Fruit fly (Drosophila melanogaster) whole organism, embryonic: Measurements from ENCODE around the gene TrpRS.

Experiments used
- Antp ChIP-seq: fragments of 200-800 bp; sonication (Bioruptor generic); optimal IDR thresholded peaks from 3 replicates; lab custom pipeline; 2016; ENCODE audit warnings: missing biosample characterization, missing genetic modification characterization
- CG12659 ChIP-seq: fragments of 200-800 bp; sonication (Bioruptor generic); optimal IDR thresholded peaks from 3 replicates; lab custom pipeline; 2017; ENCODE audit warnings: mild to moderate bottlenecking, missing biosample characterization, missing genetic modification reagents, missing genetic modification characterization
- CG14441 ChIP-seq: fragments of 200-800 bp; sonication (Bioruptor generic); IDR thresholded peaks from 2 replicates; pipeline ENCODE4 v1.3.6; 2022; ENCODE audit warnings: missing biosample characterization, missing genetic modification characterization
- CG15011 ChIP-seq: fragments of 200-800 bp; sonication (Bioruptor generic); optimal IDR thresholded peaks from 3 replicates; lab custom pipeline; 2018; ENCODE audit warnings: missing biosample characterization, mild to moderate bottlenecking, missing genetic modification characterization
- CG15073 ChIP-seq: fragments of 200-800 bp; sonication (Bioruptor generic); optimal IDR thresholded peaks from 2 replicates; lab custom pipeline; 2016; ENCODE audit warnings: missing biosample characterization, missing genetic modification characterization
- CG15479 ChIP-seq: fragments of 200-800 bp; sonication (Bioruptor generic); optimal IDR thresholded peaks from 3 replicates; lab custom pipeline; 2019; ENCODE audit warnings: missing biosample characterization, mild to moderate bottlenecking, missing genetic modification characterization, moderate library complexity
- CG1602 ChIP-seq: fragments of 200-800 bp; sonication (Bioruptor generic); optimal IDR thresholded peaks from 3 replicates; lab custom pipeline; 2016; ENCODE audit warnings: missing biosample characterization, missing genetic modification characterization
- CG1647 ChIP-seq: fragments of 200-800 bp; sonication (Bioruptor generic); optimal IDR thresholded peaks from 3 replicates; lab custom pipeline; 2016; ENCODE audit warnings: missing biosample characterization, missing genetic modification characterization
- CG18599 ChIP-seq: fragments of 200-800 bp; sonication (Bioruptor generic); optimal IDR thresholded peaks from 3 replicates; lab custom pipeline; 2017; ENCODE audit warnings: missing biosample characterization, missing genetic modification characterization, mild to moderate bottlenecking, moderate library complexity, missing genetic modification reagents
- CG2120 ChIP-seq: fragments of 200-800 bp; sonication (Bioruptor generic); optimal IDR thresholded peaks from 3 replicates; lab custom pipeline; 2016; ENCODE audit warnings: missing biosample characterization, missing genetic modification characterization
- CG31441 ChIP-seq: fragments of 200-800 bp; sonication (Bioruptor generic); IDR thresholded peaks from 2 replicates; pipeline ENCODE4 v1.3.6; 2022; ENCODE audit warnings: missing biosample characterization, missing genetic modification characterization
- CG32772 ChIP-seq: fragments of 200-800 bp; sonication (Bioruptor generic); IDR thresholded peaks from 2 replicates; pipeline ENCODE4 v1.3.6; 2022; ENCODE audit warnings: missing biosample characterization, missing genetic modification characterization
- CG34224 ChIP-seq: fragments of 200-800 bp; sonication (Bioruptor generic); IDR thresholded peaks from 3 replicates; pipeline ENCODE4 v1.3.6; 2022; ENCODE audit warnings: missing biosample characterization, missing genetic modification characterization; ENCODE audit not compliant: partially characterized antibody
- CG4404 ChIP-seq: fragments of 200-800 bp; sonication (Bioruptor generic); IDR thresholded peaks from 2 replicates; pipeline ENCODE4 v1.3.6; 2022; ENCODE audit warnings: missing biosample characterization, missing genetic modification characterization
- CG4707 ChIP-seq: fragments of 200-800 bp; sonication (Bioruptor generic); optimal IDR thresholded peaks from 2 replicates; lab custom pipeline; 2018; ENCODE audit warnings: missing biosample characterization, mild to moderate bottlenecking, missing genetic modification characterization, moderate library complexity
- CG4730 ChIP-seq: fragments of 200-800 bp; sonication (Bioruptor generic); IDR thresholded peaks from 2 replicates; pipeline ENCODE4 v1.3.6; 2022; ENCODE audit warnings: missing biosample characterization, missing genetic modification characterization
- CG5953 ChIP-seq: fragments of 200-800 bp; sonication (Bioruptor generic); IDR thresholded peaks from 2 replicates; pipeline ENCODE4 v1.3.6; 2022; ENCODE audit warnings: missing biosample characterization, missing genetic modification characterization
- CG6272 ChIP-seq: fragments of 200-800 bp; sonication (Bioruptor generic); IDR thresholded peaks from 2 replicates; pipeline ENCODE4 v1.3.6; 2022; ENCODE audit warnings: missing biosample characterization, missing genetic modification characterization
- CG6654 ChIP-seq: fragments of 200-800 bp; sonication (Bioruptor generic); optimal IDR thresholded peaks from 2 replicates; lab custom pipeline; 2017; ENCODE audit warnings: missing biosample characterization, mild to moderate bottlenecking, missing genetic modification characterization
- CG9437 ChIP-seq: fragments of 200-800 bp; sonication (Bioruptor generic); optimal IDR thresholded peaks from 2 replicates; lab custom pipeline; 2018; ENCODE audit warnings: missing biosample characterization, mild to moderate bottlenecking, missing genetic modification characterization
- CG9727 ChIP-seq: fragments of 200-800 bp; sonication (Bioruptor generic); optimal IDR thresholded peaks from 3 replicates; lab custom pipeline; 2017; ENCODE audit warnings: missing biosample characterization, mild to moderate bottlenecking, missing genetic modification characterization
- D19B ChIP-seq: fragments of 200-800 bp; sonication (Bioruptor generic); optimal IDR thresholded peaks from 2 replicates; lab custom pipeline; 2017; ENCODE audit warnings: missing biosample characterization, mild to moderate bottlenecking, missing genetic modification characterization
- Dip3 ChIP-seq: fragments of 200-800 bp; sonication (Bioruptor generic); optimal IDR thresholded peaks from 3 replicates; lab custom pipeline; 2016; ENCODE audit warnings: missing biosample characterization, missing genetic modification characterization
- Fer1 ChIP-seq: fragments of 200-800 bp; sonication (Bioruptor generic); optimal IDR thresholded peaks from 2 replicates; lab custom pipeline; 2017; ENCODE audit warnings: missing biosample characterization, mild to moderate bottlenecking, missing genetic modification characterization
- HLH3B ChIP-seq: fragments of 200-800 bp; sonication (Bioruptor generic); IDR thresholded peaks from 2 replicates; pipeline ENCODE4 v1.3.6; 2022; ENCODE audit warnings: missing biosample characterization, missing genetic modification characterization
- HmgD ChIP-seq: fragments of 200-800 bp; sonication (Bioruptor generic); optimal IDR thresholded peaks from 3 replicates; lab custom pipeline; 2016; ENCODE audit warnings: missing biosample characterization, missing genetic modification characterization
- MTF-1 ChIP-seq: fragments of 200-800 bp; sonication (Bioruptor generic); optimal IDR thresholded peaks from 2 replicates; lab custom pipeline; 2018; ENCODE audit warnings: missing biosample characterization, mild to moderate bottlenecking, missing genetic modification characterization, borderline replicate concordance
- Mes4 ChIP-seq: fragments of 200-800 bp; sonication (Bioruptor generic); optimal IDR thresholded peaks from 2 replicates; lab custom pipeline; 2016; ENCODE audit warnings: missing biosample characterization, missing genetic modification characterization
- Myb ChIP-seq: fragments of 200-800 bp; sonication (Bioruptor generic); optimal IDR thresholded peaks from 2 replicates; lab custom pipeline; 2016; ENCODE audit warnings: missing biosample characterization, missing genetic modification characterization
- Nf-YB ChIP-seq: fragments of 200-800 bp; sonication (Bioruptor generic); optimal IDR thresholded peaks from 3 replicates; lab custom pipeline; 2019; ENCODE audit warnings: missing biosample characterization, mild to moderate bottlenecking, missing genetic modification characterization, moderate library complexity
- ab ChIP-seq: fragments of 200-800 bp; sonication (Bioruptor generic); optimal IDR thresholded peaks from 2 replicates; lab custom pipeline; 2016; ENCODE audit warnings: missing biosample characterization, missing genetic modification characterization
- ems ChIP-seq: fragments of 200-800 bp; sonication (Bioruptor generic); optimal IDR thresholded peaks from 3 replicates; lab custom pipeline; 2016; ENCODE audit warnings: missing biosample characterization, missing genetic modification characterization
- esg ChIP-seq: fragments of 200-800 bp; sonication (Bioruptor generic); conservative IDR thresholded peaks from 2 replicates; pipeline ENCODE4 v1.3.6; 2022; ENCODE audit warnings: missing biosample characterization, missing genetic modification characterization
- eve ChIP-seq, 2 experiments: fragments of >200 bp; optimal IDR thresholded peaks; 2 replicates each; lab custom pipeline; 2017; ENCODE audit warnings: missing biosample characterization in 2 of 2, missing genetic modification characterization in 2 of 2
- ftz-f1 ChIP-seq: fragments of 200-800 bp; sonication (Bioruptor generic); optimal IDR thresholded peaks from 2 replicates; lab custom pipeline; 2016; ENCODE audit warnings: missing biosample characterization, missing genetic modification characterization
- fu2 ChIP-seq: fragments of 200-800 bp; sonication (Bioruptor generic); optimal IDR thresholded peaks from 2 replicates; lab custom pipeline; 2016; ENCODE audit warnings: missing biosample characterization, missing genetic modification characterization
- gce ChIP-seq: fragments of 200-800 bp; sonication (Bioruptor generic); IDR thresholded peaks from 3 replicates; pipeline ENCODE4 v1.3.6; 2022; ENCODE audit warnings: missing biosample characterization, missing genetic modification characterization
- gsb-n ChIP-seq: fragments of 200-800 bp; sonication (Bioruptor generic); optimal IDR thresholded peaks from 3 replicates; lab custom pipeline; 2018; ENCODE audit warnings: missing biosample characterization, mild to moderate bottlenecking, missing genetic modification characterization
- hbn ChIP-seq: fragments of 200-800 bp; sonication (Bioruptor generic); IDR thresholded peaks from 2 replicates; pipeline ENCODE4 v1.3.6; 2022; ENCODE audit warnings: missing biosample characterization, missing genetic modification characterization; ENCODE audit not compliant: partially characterized antibody
- insv ChIP-seq, 2 experiments: fragments of 200-800 bp; sonication (Bioruptor generic); optimal IDR thresholded peaks; 3 replicates each; lab custom pipeline; 2016 to 2018; ENCODE audit warnings: missing biosample characterization in 2 of 2, missing genetic modification characterization in 2 of 2
- jigr1 ChIP-seq: fragments of 200-800 bp; sonication (Bioruptor generic); IDR thresholded peaks from 3 replicates; pipeline ENCODE4 v1.3.6; 2022; ENCODE audit warnings: missing biosample characterization, missing genetic modification characterization
- knrl ChIP-seq: fragments of 200-800 bp; sonication (Bioruptor generic); IDR thresholded peaks from 3 replicates; pipeline ENCODE4 v1.3.6; 2022; ENCODE audit warnings: missing biosample characterization, missing genetic modification characterization; ENCODE audit not compliant: partially characterized antibody
- lbe ChIP-seq: fragments of 200-800 bp; sonication (Bioruptor generic); optimal IDR thresholded peaks from 2 replicates; lab custom pipeline; 2016; ENCODE audit warnings: missing biosample characterization, mild to moderate bottlenecking, missing genetic modification characterization
- mirr ChIP-seq: fragments of 200-800 bp; sonication (Bioruptor generic); optimal IDR thresholded peaks from 3 replicates; lab custom pipeline; 2018; ENCODE audit warnings: missing biosample characterization, mild to moderate bottlenecking, missing genetic modification characterization
- peb ChIP-seq: fragments of 200-800 bp; sonication (Bioruptor generic); IDR thresholded peaks from 2 replicates; pipeline ENCODE4 v1.3.6; 2022; ENCODE audit warnings: missing biosample characterization, missing genetic modification characterization
- sens ChIP-seq: fragments of 200-800 bp; sonication (Bioruptor generic); peaks from one replicate; lab custom pipeline; 2016; ENCODE audit warnings: missing biosample characterization, missing genetic modification characterization
- sima ChIP-seq: fragments of 200-800 bp; sonication (Bioruptor generic); optimal IDR thresholded peaks from 2 replicates; lab custom pipeline; 2016; ENCODE audit warnings: missing biosample characterization, missing genetic modification characterization
- tap ChIP-seq: fragments of 200-800 bp; optimal IDR thresholded peaks from 3 replicates; lab custom pipeline; 2019; ENCODE audit warnings: missing biosample characterization, mild to moderate bottlenecking, missing genetic modification characterization, moderate library complexity
- tin ChIP-seq: fragments of 200-800 bp; sonication (Bioruptor generic); optimal IDR thresholded peaks from 3 replicates; lab custom pipeline; 2016; ENCODE audit warnings: missing biosample characterization, missing genetic modification characterization
- tna ChIP-seq: fragments of 200-800 bp; sonication (Bioruptor generic); IDR thresholded peaks from 2 replicates; pipeline ENCODE4 v1.3.6; 2022; ENCODE audit warnings: missing biosample characterization, missing genetic modification characterization; ENCODE audit not compliant: partially characterized antibody
- trem ChIP-seq: fragments of 200-800 bp; optimal IDR thresholded peaks from 3 replicates; lab custom pipeline; 2019; ENCODE audit warnings: missing biosample characterization, mild to moderate bottlenecking, missing genetic modification characterization, moderate library complexity
- z ChIP-seq: fragments of 200-800 bp; sonication (Bioruptor generic); IDR thresholded peaks from 3 replicates; pipeline ENCODE4 v1.3.6; 2022; ENCODE audit warnings: missing biosample characterization, missing genetic modification characterization

TrpRS gene

DNA sequence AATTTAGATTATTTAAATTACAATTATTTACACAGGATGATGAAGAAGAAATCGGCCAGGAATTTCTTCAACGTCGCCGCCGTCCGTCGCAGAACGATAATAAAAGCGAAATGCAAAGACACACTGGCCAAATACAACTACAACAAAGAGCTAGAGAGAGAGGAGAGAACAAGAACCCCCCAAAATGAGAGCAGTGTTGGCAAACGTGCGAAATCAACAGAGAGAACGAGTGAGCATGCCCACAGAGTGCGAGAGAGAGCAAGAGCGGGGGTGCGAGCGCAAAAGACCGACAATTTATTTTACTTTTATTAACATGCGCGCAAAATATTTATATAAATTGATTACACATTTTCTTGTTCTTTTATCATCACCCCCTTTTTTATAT, 29.8 kb downstream of the TrpRS start (continued):
- TF ChIP-seq hbn = peak; percentile 42
- TF ChIP-seq CG1647 = no peak
- TF ChIP-seq CG15073 (GFP tag; lab: Kevin White, UChicago) = no peak
- TF ChIP-seq fu2 (GFP tag; lab: Kevin White, UChicago) = no peak
- TF ChIP-seq CG15479 (GFP tag; lab: Kevin White, UChicago) = no peak
- peak; percentile 2 for TF ChIP-seq tin (GFP tag; lab: Kevin White, UChicago)
- TF ChIP-seq MTF-1 (GFP tag; lab: Kevin White, UChicago) = peak; percentile 38
- no peak for TF ChIP-seq CG9727 (GFP tag; lab: Kevin White, UChicago)
- TF ChIP-seq tap (tag; lab: Kevin White, UChicago) = no peak
- TF ChIP-seq sima (GFP tag; lab: Kevin White, UChicago) = no peak
- TF ChIP-seq D19B = no peak
- peak; percentile 53 for TF ChIP-seq Fer1 (GFP tag; lab: Kevin White, UChicago)
- TF ChIP-seq CG6272 (GFP tag; lab: Robert Waterston, UW) = no peak
- 0 out of 3 replicates have a peak, but pooled peaks have one; percentile 19 for TF ChIP-seq z (GFP tag; lab: Robert Waterston, UW)
- TF ChIP-seq CG12659 (GFP tag; lab: Kevin White, UChicago) = no peak
- no peak for TF ChIP-seq CG15011
- no peak for TF ChIP-seq CG31441
- no peak for TF ChIP-seq esg (GFP tag; lab: Robert Waterston, UW)
- TF ChIP-seq peb (GFP tag; lab: Robert Waterston, UW) = no peak
- TF ChIP-seq CG6654 (GFP tag; lab: Kevin White, UChicago) = no peak
- TF ChIP-seq gce = no peak
- no peak for TF ChIP-seq ab (GFP tag; lab: Kevin White, UChicago)
- peak; percentile 18 for TF ChIP-seq CG2120 (GFP tag; lab: Kevin White, UChicago)
- no peak for TF ChIP-seq knrl
- TF ChIP-seq Dip3 (GFP tag; lab: Kevin White, UChicago) = no peak
- peak; percentile 31 for TF ChIP-seq trem (tag; lab: Kevin White, UChicago)
- TF ChIP-seq Nf-YB (GFP tag; lab: Kevin White, UChicago) = no peak
- TF ChIP-seq CG1602 (GFP tag; lab: Kevin White, UChicago) = no peak
- no peak for TF ChIP-seq CG32772 (GFP tag; lab: Robert Waterston, UW)
- peak; percentile 34 for TF ChIP-seq mirr (GFP tag; lab: Kevin White, UChicago)
- no peak; the same call in 1 of the 2 replicates for TF ChIP-seq tna (GFP tag; lab: Robert Waterston, UW)
- no peak for TF ChIP-seq Antp
- no peak for TF ChIP-seq CG9437
- TF ChIP-seq CG34224 (GFP tag; lab: Robert Waterston, UW) = peak; percentile 45; the same call in 1 of the 3 replicates
- no peak for TF ChIP-seq Mes4 (GFP tag; lab: Kevin White, UChicago)
- TF ChIP-seq HmgD (GFP tag; lab: Kevin White, UChicago) = no peak
- TF ChIP-seq Myb = no peak
- TF ChIP-seq lbe (GFP tag; lab: Kevin White, UChicago) = peak; percentile 37
- TF ChIP-seq jigr1 (GFP tag; lab: Robert Waterston, UW) = no peak
- no peak for TF ChIP-seq ftz-f1 (GFP tag; lab: Kevin White, UChicago)
- peak; percentile 80 for TF ChIP-seq sens (GFP tag; lab: Kevin White, UChicago)
- no peak for TF ChIP-seq ems
- no peak for TF ChIP-seq HLH3B (GFP tag; lab: Robert Waterston, UW)
- no peak for TF ChIP-seq CG4730 (GFP tag; lab: Robert Waterston, UW)
- no peak for TF ChIP-seq eve (GFP tag; optimal IDR thresholded peaks at IDR 0.05; lab: Kevin White, UChicago)
- no peak for TF ChIP-seq CG4404 (GFP tag; lab: Robert Waterston, UW)
- TF ChIP-seq CG18599 = peak; percentile 52
- peak in 1 of 2 experiments; percentile 6 for TF ChIP-seq insv (GFP tag; optimal IDR thresholded peaks at IDR 0.05; lab: Kevin White, UChicago)
- no peak for TF ChIP-seq gsb-n
- no peak for TF ChIP-seq CG14441 (GFP tag; lab: Robert Waterston, UW)
- TF ChIP-seq CG4707 (GFP tag; lab: Kevin White, UChicago) = no peak
- no peak for TF ChIP-seq CG5953 (GFP tag; lab: Robert Waterston, UW)
